Worm (Caenorhabditis elegans) whole organism, L4/young adult: Measurements from ENCODE around the gene immt-2.

Experiments used
- W03F9.2 ChIP-seq: fragments of 150-350 bp; optimal IDR thresholded peaks from 2 replicates; lab custom pipeline; 2014; ENCODE audit warnings: missing biosample characterization, missing genetic modification characterization
- dao-5 ChIP-seq: sonication (generic microtip); optimal IDR thresholded peaks from 2 replicates; lab custom pipeline; 2016; ENCODE audit warnings: missing genotype, missing genetic modification characterization, moderate library complexity, missing compliant biosample characterization
- him-1 ChIP-seq: sonication (generic microtip); optimal IDR thresholded peaks from 2 replicates; lab custom pipeline; 2016; ENCODE audit warnings: missing genotype, missing genetic modification reagents, missing genetic modification characterization, missing compliant biosample characterization

DNA sequence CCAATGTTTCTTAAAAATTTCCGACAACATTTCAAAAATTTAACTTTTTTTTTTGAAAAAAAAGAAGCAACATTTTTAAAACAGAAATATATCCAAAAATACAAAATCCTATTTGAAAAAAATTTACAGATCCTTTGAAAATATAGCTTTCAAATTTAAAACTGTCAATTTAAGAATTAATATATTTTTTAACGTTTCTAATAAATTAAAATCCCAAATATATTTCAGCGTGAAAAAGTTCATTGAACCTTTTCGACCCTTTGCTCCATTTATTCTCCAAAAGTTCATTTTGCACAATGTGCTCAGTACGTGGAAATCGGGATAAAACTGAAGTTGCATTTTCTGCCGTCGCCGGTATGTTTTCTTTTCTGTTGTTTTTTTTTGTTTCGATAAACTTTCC lies 43.8 kb downstream of the immt-2 start, which contains the start of gene phy-3:
- TF ChIP-seq him-1, result no peak
- TF ChIP-seq dao-5, result no peak
- no peak for TF ChIP-seq W03F9.2 (tag; lab: Kevin White, UChicago)
